Worm (Caenorhabditis elegans): ENCODE measurements around the gene vps-53.

DNA sequence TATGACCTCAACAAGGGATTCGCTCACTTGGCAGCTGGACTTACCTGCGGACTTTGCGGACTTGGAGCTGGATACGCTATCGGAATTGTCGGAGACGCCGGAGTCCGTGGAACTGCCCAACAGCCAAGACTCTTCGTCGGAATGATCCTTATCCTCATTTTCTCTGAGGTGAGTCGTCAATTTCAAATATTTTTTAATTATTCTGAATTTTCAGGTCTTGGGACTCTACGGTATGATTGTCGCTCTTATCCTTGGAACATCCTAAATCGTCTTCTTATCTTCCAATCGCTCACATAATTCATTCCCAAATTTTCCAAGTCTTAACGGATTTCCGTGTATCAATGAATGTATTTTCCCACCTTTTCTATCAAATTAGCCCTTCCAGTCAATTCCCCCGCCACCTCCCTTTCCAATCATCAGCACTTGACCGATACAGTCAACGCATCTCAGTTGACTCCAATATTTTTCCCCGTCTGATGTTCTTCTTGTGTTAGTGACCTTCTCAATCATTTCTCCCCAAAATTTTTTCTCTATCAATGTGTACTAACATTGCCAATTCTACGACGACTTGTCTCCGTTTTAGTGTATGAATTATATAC lies 25.3 kb upstream of the vps-53 start, which contains the start of gene R10E11.6:
- TF ChIP-seq ztf-23 (GFP tag; IDR thresholded peaks at IDR 0.05) (no peak), tab-1 (GFP tag; IDR thresholded peaks at IDR 0.05) (no peak), ztf-29 (GFP tag; IDR thresholded peaks at IDR 0.05) (no peak), cog-1 (tag; optimal IDR thresholded peaks at IDR 0.05) (no peak), med-1 (GFP tag; optimal IDR thresholded peaks at IDR 0.05; ENCODE audit: insufficient read depth) (no peak), flt-1 (GFP tag; IDR thresholded peaks at IDR 0.05) (no peak), klf-2 (GFP tag; conservative IDR thresholded peaks at IDR 0.05) (no peak), ref-1 (GFP tag; conservative IDR thresholded peaks at IDR 0.05) (no peak), T22C8.4 (GFP tag; IDR thresholded peaks at IDR 0.05) (no peak)

Data from whole organism, midembryonic.